Worm (Caenorhabditis elegans): ENCODE results near the gene eef-1B.1.

DNA sequence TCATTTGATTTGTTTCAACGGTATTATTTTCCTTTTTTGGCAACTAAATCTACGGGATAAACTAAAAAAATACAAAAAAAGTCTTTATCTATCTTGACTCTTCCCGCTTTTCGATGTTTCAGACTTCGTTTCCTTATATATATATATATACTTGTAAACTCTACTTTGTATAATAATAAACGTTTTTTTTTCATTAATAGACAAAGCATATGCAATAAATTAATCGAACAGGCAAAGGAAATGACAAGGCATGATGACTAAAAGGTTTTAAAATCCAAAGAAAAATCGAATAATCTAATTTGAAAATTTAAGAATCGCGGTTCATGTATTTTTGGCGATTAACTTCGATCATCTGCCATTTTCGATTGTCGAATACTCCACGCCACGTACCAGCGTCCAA, 40.4 kb upstream of the eef-1B.1 start:
- TF ChIP-seq elt-1 (tag; optimal IDR thresholded peaks at IDR 0.05) (no peak), ztf-4 (tag; optimal IDR thresholded peaks at IDR 0.05) (no peak), nfya-1 (tag; optimal IDR thresholded peaks at IDR 0.05; ENCODE audit: insufficient read depth) (no peak), ceh-16 (tag; optimal IDR thresholded peaks at IDR 0.05) (no peak), nhr-77 (tag; optimal IDR thresholded peaks at IDR 0.05) (no peak), unc-62 (GFP tag; optimal IDR thresholded peaks at IDR 0.05) (no peak), zag-1 (tag; optimal IDR thresholded peaks at IDR 0.05) (no peak), nhr-11 (tag; optimal IDR thresholded peaks at IDR 0.05) (no peak), unc-39 (tag; optimal IDR thresholded peaks at IDR 0.05) (no peak)

All from whole organism, L3 larva.